Fruit fly (Drosophila melanogaster) whole organism, prepupa: ENCODE measurements around the gene CG11726.

Experiments used
- CG11294 ChIP-seq: fragments of 200-800 bp; sonication (Bioruptor generic); IDR thresholded peaks from 2 replicates; pipeline ENCODE4 v1.3.6; 2022; ENCODE audit warnings: missing biosample characterization, missing genetic modification characterization
- CG9139 ChIP-seq: fragments of 200-800 bp; sonication (Bioruptor generic); optimal IDR thresholded peaks from 3 replicates; lab custom pipeline; 2017; ENCODE audit warnings: missing biosample characterization, mild to moderate bottlenecking, missing genetic modification characterization
- Eip78C ChIP-seq: fragments of 200-800 bp; sonication (Bioruptor generic); peaks from one replicate; lab custom pipeline; 2016; ENCODE audit warnings: missing biosample characterization, missing genetic modification characterization
- Smox ChIP-seq: fragments of 200-800 bp; sonication (Bioruptor generic); optimal IDR thresholded peaks from 3 replicates; lab custom pipeline; 2016; ENCODE audit warnings: missing biosample characterization, missing genetic modification characterization
- Sox102F ChIP-seq: fragments of 200-800 bp; sonication (Bioruptor generic); optimal IDR thresholded peaks from 2 replicates; lab custom pipeline; 2016; ENCODE audit warnings: missing biosample characterization, mild to moderate bottlenecking, missing genetic modification characterization
- spab ChIP-seq: fragments of 200-800 bp; sonication (Bioruptor generic); optimal IDR thresholded peaks from 2 replicates; lab custom pipeline; 2017; ENCODE audit warnings: missing biosample characterization, mild to moderate bottlenecking, missing genetic modification characterization, missing genetic modification reagents
- vri ChIP-seq: fragments of 200-800 bp; sonication (Bioruptor generic); optimal IDR thresholded peaks from 3 replicates; lab custom pipeline; 2016; ENCODE audit warnings: missing biosample characterization, mild to moderate bottlenecking, missing genetic modification characterization

The CG11726 gene

dm6 chr3L:11444169-11444568, 49.7 kb downstream of the CG11726 start (continued):
- no peak for TF ChIP-seq Smox
- TF ChIP-seq CG9139 (GFP tag; lab: Kevin White, UChicago): no peak
- no peak for TF ChIP-seq spab (GFP tag; lab: Kevin White, UChicago)
- TF ChIP-seq Sox102F (GFP tag; lab: Kevin White, UChicago): no peak
- TF ChIP-seq CG11294 (GFP tag; lab: Robert Waterston, UW): no peak
- TF ChIP-seq Eip78C: peak; percentile 61
- no peak for TF ChIP-seq vri (GFP tag; lab: Kevin White, UChicago)

dm6 chr3L:11444861-11445260, 50.4 kb downstream of the CG11726 start, which contains the start of gene CG7557:
Gene CG7557 (plus strand): TSS chr3L:11445161.
- no peak for TF ChIP-seq CG9139 (GFP tag; lab: Kevin White, UChicago)
